Worm (Caenorhabditis elegans) whole organism, L2 larva: ENCODE results near the gene F21C10.13.

Source experiments
- C34F6.9 ChIP-seq: fragments of 150-350 bp; optimal IDR thresholded peaks from 2 replicates; lab custom pipeline; 2014; ENCODE audit warnings: missing biosample characterization, missing genetic modification characterization
- F13H6.1 ChIP-seq: sonication (generic microtip); optimal IDR thresholded peaks from 2 replicates; lab custom pipeline; 2016; ENCODE audit warnings: missing genetic modification characterization, missing compliant biosample characterization
- Y55F3AM.14 ChIP-seq: fragments of 200-800 bp; sonication (Bioruptor generic); optimal IDR thresholded peaks from 2 replicates; lab custom pipeline; 2018; ENCODE audit warnings: mild to moderate bottlenecking, missing genetic modification characterization, missing compliant biosample characterization
- alr-1 ChIP-seq: fragments of 150-350 bp; optimal IDR thresholded peaks from 2 replicates; lab custom pipeline; 2014; ENCODE audit warnings: missing biosample characterization, missing genetic modification characterization
- aly-2 ChIP-seq: fragments of 150-350 bp; optimal IDR thresholded peaks from 2 replicates; lab custom pipeline; 2014; ENCODE audit warnings: missing biosample characterization, missing genetic modification characterization
- ama-1 ChIP-seq: fragments of 150-350 bp; optimal IDR thresholded peaks from 2 replicates; lab custom pipeline; 2018; ENCODE audit warnings: inconsistent platforms
- ceh-82 ChIP-seq: fragments of 150-350 bp; optimal IDR thresholded peaks from 2 replicates; lab custom pipeline; 2014; ENCODE audit warnings: missing biosample characterization, missing genetic modification characterization
- crh-2 ChIP-seq: sonication (generic microtip); optimal IDR thresholded peaks from 2 replicates; lab custom pipeline; 2017; ENCODE audit warnings: missing biosample characterization, missing genetic modification characterization
- dmd-4 ChIP-seq: sonication (generic microtip); optimal IDR thresholded peaks from 2 replicates; lab custom pipeline; 2017; ENCODE audit warnings: missing biosample characterization, missing genetic modification characterization
- egl-27 ChIP-seq: sonication (generic microtip); optimal IDR thresholded peaks from 3 replicates; lab custom pipeline; 2017; ENCODE audit warnings: missing biosample characterization, missing genetic modification reagents, missing genetic modification characterization
- elt-1 ChIP-seq: fragments of 150-350 bp; optimal IDR thresholded peaks from 2 replicates; lab custom pipeline; 2014; ENCODE audit warnings: missing biosample characterization, missing genetic modification characterization
- fos-1 ChIP-seq: fragments of 150-350 bp; optimal IDR thresholded peaks from 2 replicates; lab custom pipeline; 2014; ENCODE audit warnings: missing biosample characterization, missing genetic modification characterization
- gmeb-1 ChIP-seq: fragments of 150-350 bp; optimal IDR thresholded peaks from 2 replicates; lab custom pipeline; 2014; ENCODE audit warnings: missing biosample characterization, missing genetic modification characterization
- lin-11 ChIP-seq: fragments of 150-350 bp; sonication (generic microtip); optimal IDR thresholded peaks from 2 replicates; lab custom pipeline; 2014; ENCODE audit warnings: missing biosample characterization, missing genetic modification characterization, inconsistent platforms, mixed read lengths
- lin-13 ChIP-seq: fragments of 150-350 bp; optimal IDR thresholded peaks from 2 replicates; lab custom pipeline; 2014; ENCODE audit warnings: missing biosample characterization, missing genetic modification reagents, missing genetic modification characterization
- lin-39 ChIP-seq: fragments of 150-350 bp; optimal IDR thresholded peaks from 2 replicates; lab custom pipeline; 2014; ENCODE audit warnings: missing biosample characterization, missing genetic modification reagents, missing genetic modification characterization
- lsy-2 ChIP-seq, 2 experiments: fragments of 150-350 bp in 1 of 2; sonication (generic microtip) in 1 of 2; optimal IDR thresholded peaks; 2 replicates each; lab custom pipeline; 2014 to 2017; ENCODE audit warnings: missing biosample characterization in 2 of 2, missing genetic modification characterization in 2 of 2
- mab-5 ChIP-seq: fragments of 150-350 bp; optimal IDR thresholded peaks from 2 replicates; lab custom pipeline; 2014; ENCODE audit warnings: missing biosample characterization, missing genetic modification characterization
- mdl-1 ChIP-seq, 2 experiments: fragments of 150-350 bp in 1 of 2; sonication (generic microtip) in 1 of 2; optimal IDR thresholded peaks; 2 replicates each; lab custom pipeline; 2017; ENCODE audit warnings: missing biosample characterization in 2 of 2, missing genetic modification characterization in 2 of 2
- nhr-129 ChIP-seq: fragments of 150-350 bp; optimal IDR thresholded peaks from 2 replicates; lab custom pipeline; 2014; ENCODE audit warnings: missing biosample characterization, missing genetic modification characterization
- nhr-21 ChIP-seq: fragments of 150-350 bp; optimal IDR thresholded peaks from 2 replicates; lab custom pipeline; 2014; ENCODE audit warnings: missing biosample characterization, missing genetic modification characterization
- nhr-23 ChIP-seq: fragments of 150-350 bp; optimal IDR thresholded peaks from 2 replicates; lab custom pipeline; 2014; ENCODE audit warnings: missing biosample characterization, missing genetic modification reagents, missing genetic modification characterization
- nhr-237 ChIP-seq: fragments of 150-350 bp; optimal IDR thresholded peaks from 2 replicates; lab custom pipeline; 2014; ENCODE audit warnings: missing biosample characterization, missing genetic modification characterization
- nhr-25 ChIP-seq: fragments of 150-350 bp; sonication (generic microtip); optimal IDR thresholded peaks from 3 replicates; lab custom pipeline; 2014; ENCODE audit warnings: missing biosample characterization, missing genetic modification characterization
- skn-1 ChIP-seq: sonication (generic microtip); optimal IDR thresholded peaks from 2 replicates; lab custom pipeline; 2017; ENCODE audit warnings: missing biosample characterization, missing genetic modification characterization
- sma-3 ChIP-seq: sonication (generic microtip); optimal IDR thresholded peaks from 2 replicates; lab custom pipeline; 2016; ENCODE audit warnings: missing genetic modification reagents, missing genetic modification characterization, missing compliant biosample characterization
- sma-9 ChIP-seq, 2 experiments: fragments of 150-350 bp in 1 of 2; sonication (generic microtip) in 1 of 2; optimal IDR thresholded peaks; 2 replicates each; lab custom pipeline; 2014 to 2016; ENCODE audit warnings: missing genetic modification characterization in 2 of 2, mild to moderate bottlenecking in 1 of 2, missing biosample characterization in 1 of 2, missing compliant biosample characterization in 1 of 2, missing genetic modification reagents in 1 of 2, moderate library complexity in 1 of 2
- snpc-4 ChIP-seq: fragments of 150-350 bp; optimal IDR thresholded peaks from 2 replicates; lab custom pipeline; 2014; ENCODE audit warnings: missing biosample characterization, missing genetic modification characterization
- unc-55 ChIP-seq: fragments of 150-350 bp; sonication (generic microtip); optimal IDR thresholded peaks from 3 replicates; lab custom pipeline; 2014; ENCODE audit warnings: missing biosample characterization, missing genetic modification reagents, missing genetic modification characterization
- unc-62 ChIP-seq: fragments of 150-350 bp; optimal IDR thresholded peaks from 2 replicates; lab custom pipeline; 2014; ENCODE audit warnings: missing biosample characterization, missing genetic modification reagents, missing genetic modification characterization
- zag-1 ChIP-seq: fragments of 150-350 bp; optimal IDR thresholded peaks from 2 replicates; lab custom pipeline; 2014; ENCODE audit warnings: missing biosample characterization, missing genetic modification characterization
- ztf-4 ChIP-seq: fragments of 150-350 bp; optimal IDR thresholded peaks from 2 replicates; lab custom pipeline; 2014; ENCODE audit warnings: missing biosample characterization, missing genetic modification characterization

F21C10.13 gene

ce11 chrV:9084252-9084651 lies 37.9 kb upstream of the F21C10.13 start:
- TF ChIP-seq gmeb-1 (tag; lab: Kevin White, UChicago), result no peak
- peak; percentile 17 for TF ChIP-seq sma-3 (GFP tag; lab: Kevin White, UChicago)
- peak; percentile 68 for TF ChIP-seq sma-9 (GFP tag; optimal IDR thresholded peaks at IDR 0.05; lab: Kevin White, UChicago)
- no peak for TF ChIP-seq sma-9 (tag; optimal IDR thresholded peaks at IDR 0.05; lab: Kevin White, UChicago)
- no peak for TF ChIP-seq nhr-23

DNA sequence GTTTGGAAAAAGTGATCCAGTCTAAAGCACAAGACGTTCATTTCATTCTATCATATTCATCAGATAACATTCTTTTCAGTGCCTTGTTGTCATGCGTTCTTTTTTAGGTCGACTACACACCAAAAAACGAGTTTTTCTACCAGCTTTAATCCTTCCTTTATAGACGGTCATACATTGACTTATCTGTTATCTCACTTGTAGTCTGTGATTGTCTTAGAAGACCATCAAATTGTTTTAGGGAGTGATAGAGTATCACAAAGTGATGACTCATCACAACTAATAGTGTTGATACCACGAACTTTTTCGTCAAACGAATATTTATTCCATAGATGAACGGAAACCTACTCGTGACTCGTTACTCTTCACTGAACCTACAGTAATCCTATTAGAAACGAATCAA lies 36.3 kb upstream of the F21C10.13 start:
- TF ChIP-seq egl-27 (tag; lab: Kevin White, UChicago) (peak; percentile 24), zag-1 (tag; lab: Kevin White, UChicago) (no peak), sma-3 (GFP tag; lab: Kevin White, UChicago) (peak; percentile 92), mdl-1 (tag; optimal IDR thresholded peaks at IDR 0.05; lab: Kevin White, UChicago) (peak in 1 of 2 experiments; percentile 7), nhr-25 (tag; lab: Kevin White, UChicago) (peak; percentile 63), crh-2 (tag; lab: Kevin White, UChicago) (peak; percentile 16), aly-2 (tag; lab: Kevin White, UChicago) (no peak), nhr-237 (tag; lab: Kevin White, UChicago) (no peak), sma-9 (GFP tag; optimal IDR thresholded peaks at IDR 0.05; lab: Kevin White, UChicago) (peak; percentile 56), sma-9 (tag; optimal IDR thresholded peaks at IDR 0.05; lab: Kevin White, UChicago) (no peak), dmd-4 (tag; lab: Kevin White, UChicago) (no peak), nhr-21 (tag; lab: Kevin White, UChicago) (peak; percentile 71), fos-1 (tag; lab: Kevin White, UChicago) (peak; percentile 76)
- TF ChIP-seq, all 48 proteins: peak for 8

DNA sequence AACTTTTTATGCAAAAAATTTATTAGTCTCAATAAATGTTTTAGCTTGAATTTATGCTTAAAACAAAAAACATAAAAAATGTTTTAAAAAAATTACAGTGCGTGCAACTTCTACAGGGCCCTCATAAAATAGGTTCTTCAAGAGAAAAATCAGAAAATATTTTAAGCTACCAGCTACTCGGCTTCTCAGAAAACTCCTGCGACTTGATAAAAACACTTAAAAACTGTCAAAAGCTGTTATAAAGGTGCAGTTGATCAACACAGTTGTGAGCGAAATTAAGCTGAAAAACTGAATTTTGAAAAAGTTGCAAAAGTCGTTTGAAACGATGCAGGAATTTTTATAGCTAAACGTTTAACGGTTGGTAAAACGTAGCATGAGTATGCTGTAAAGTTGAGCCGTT lies 33.3 kb upstream of the F21C10.13 start:
- TF ChIP-seq gmeb-1 (tag; lab: Kevin White, UChicago) (no peak), C34F6.9 (tag; lab: Kevin White, UChicago) (peak; percentile 47), ama-1 (lab: Kevin White, UChicago) (peak; percentile 96)
- TF ChIP-seq, all 48 proteins: peak for 2

DNA sequence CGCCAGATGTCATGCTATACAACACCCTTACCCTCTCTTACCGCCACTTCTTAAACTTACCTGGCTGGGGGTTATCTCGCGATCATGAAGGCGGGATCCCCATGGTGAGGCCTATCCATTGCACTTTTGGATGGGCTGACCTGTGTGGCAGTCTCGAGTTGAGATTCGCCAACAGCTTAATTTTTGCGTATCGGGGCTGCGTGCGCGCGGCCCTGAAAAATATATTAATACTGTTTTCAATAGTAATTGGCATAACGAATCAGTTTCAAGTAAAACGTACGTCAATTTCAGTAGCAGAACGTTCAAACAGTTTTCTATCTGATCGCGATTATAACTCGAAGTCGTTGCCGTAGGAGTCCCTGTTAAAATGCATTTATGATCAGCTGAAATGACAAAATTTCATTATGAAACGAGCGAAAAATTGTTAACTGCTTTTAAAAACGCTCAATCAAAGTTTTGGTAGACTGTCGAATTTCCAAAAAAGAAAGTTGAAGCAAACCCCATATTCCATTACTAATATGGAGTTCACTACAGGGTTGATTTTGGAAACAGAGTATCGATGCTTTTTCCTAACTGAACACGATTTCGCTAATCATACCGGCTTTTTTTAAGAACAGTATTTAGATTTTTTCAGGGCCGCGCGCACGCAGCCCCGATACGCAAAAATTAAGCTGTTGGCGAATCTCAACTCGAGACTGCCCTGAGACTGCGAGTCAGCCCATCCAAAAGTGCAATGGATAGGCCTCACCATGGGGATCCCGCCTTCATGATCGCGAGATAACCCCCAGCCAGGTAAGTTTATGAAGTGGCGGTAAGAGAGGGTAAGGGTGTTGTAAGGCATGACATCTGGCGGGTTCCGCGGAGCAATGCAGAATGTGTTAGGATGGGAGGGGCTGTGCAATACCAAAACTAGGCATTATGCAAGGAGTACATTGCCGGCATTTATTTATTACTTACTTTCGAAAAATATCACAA lies 31.0 kb upstream of the F21C10.13 start:
- TF ChIP-seq snpc-4 (tag; lab: Kevin White, UChicago), result peak; percentile 18

DNA sequence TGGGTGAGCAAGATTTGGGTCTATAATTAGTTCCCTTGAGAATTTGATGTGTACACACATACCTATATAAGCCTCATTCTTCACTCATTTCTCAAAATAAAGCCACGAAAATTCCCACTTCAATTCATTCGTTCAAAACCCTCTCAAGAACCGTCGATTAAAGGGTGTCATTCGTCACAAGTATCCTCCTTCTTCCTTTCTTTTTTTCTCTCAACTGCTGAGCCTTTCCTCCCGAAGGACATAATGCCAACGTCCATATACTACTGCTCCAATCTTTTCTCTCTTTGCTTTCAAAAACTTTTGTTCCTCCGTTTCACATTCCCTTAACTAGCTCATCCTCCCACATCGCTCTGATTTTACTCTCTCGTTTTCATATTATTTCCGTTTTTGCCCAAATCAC lies 29.9 kb upstream of the F21C10.13 start, which contains the start of gene T27E4.1:
Gene T27E4.1 (plus strand): TSS at position 137 of the 400 bp plus-strand sequence.
- TF ChIP-seq mab-5 (tag; lab: Kevin White, UChicago) (no peak), C34F6.9 (tag; lab: Kevin White, UChicago) (peak; percentile 40), zag-1 (tag; lab: Kevin White, UChicago) (peak; percentile 53), skn-1 (tag; lab: Kevin White, UChicago) (no peak), unc-55 (GFP tag; lab: Kevin White, UChicago) (peak; percentile 53), nhr-129 (tag; lab: Kevin White, UChicago) (peak; percentile 24), lsy-2 (tag; optimal IDR thresholded peaks at IDR 0.05; lab: Kevin White, UChicago) (peak in 1 of 2 experiments; percentile 4), elt-1 (tag; lab: Kevin White, UChicago) (no peak), sma-9 (GFP tag; optimal IDR thresholded peaks at IDR 0.05; lab: Kevin White, UChicago) (peak; percentile 28), sma-9 (tag; optimal IDR thresholded peaks at IDR 0.05; lab: Kevin White, UChicago) (no peak)

DNA sequence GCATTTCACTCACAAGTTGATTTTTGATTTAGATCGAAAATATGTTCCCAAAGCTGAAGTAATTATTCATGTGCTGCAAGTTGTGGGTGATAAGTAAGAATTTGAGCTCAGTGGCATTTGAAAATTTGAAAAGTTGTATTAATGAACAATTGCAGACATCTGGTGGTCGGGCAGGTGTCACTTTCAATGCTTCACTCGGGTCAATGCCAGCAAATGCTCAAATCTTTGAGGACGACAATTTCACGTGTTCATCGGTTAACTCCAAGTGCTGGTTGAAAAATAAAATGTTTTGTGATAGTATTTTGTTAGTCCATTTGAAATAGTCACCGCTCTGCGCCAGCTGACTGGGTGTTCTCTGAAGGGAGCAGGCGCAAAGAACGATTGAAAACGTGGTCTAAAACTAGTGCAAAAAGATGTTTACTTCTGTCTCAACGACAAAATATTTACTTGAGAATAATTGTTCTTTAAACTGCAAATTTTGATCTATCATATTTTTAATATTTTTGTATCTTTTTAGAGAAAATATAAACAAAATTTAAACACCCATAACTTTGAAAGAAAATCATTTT lies 28.0 kb upstream of the F21C10.13 start:
- TF ChIP-seq lsy-2 (tag; optimal IDR thresholded peaks at IDR 0.05; lab: Kevin White, UChicago) (peak in 1 of 2 experiments; percentile 72), gmeb-1 (tag; lab: Kevin White, UChicago) (peak; percentile 51), unc-62 (GFP tag; lab: Kevin White, UChicago) (no peak), lin-11 (tag; lab: Kevin White, UChicago) (peak; percentile 7), snpc-4 (tag; lab: Kevin White, UChicago) (peak; percentile 35), lin-13 (GFP tag; lab: Kevin White, UChicago) (no peak), nhr-25 (tag; lab: Kevin White, UChicago) (peak; percentile 5), unc-55 (GFP tag; lab: Kevin White, UChicago) (peak; percentile 0), fos-1 (tag; lab: Kevin White, UChicago) (no peak), ama-1 (lab: Kevin White, UChicago) (peak; percentile 46), ceh-82 (tag; lab: Kevin White, UChicago) (no peak), aly-2 (tag; lab: Kevin White, UChicago) (no peak), crh-2 (tag; lab: Kevin White, UChicago) (peak; percentile 81), nhr-129 (tag; lab: Kevin White, UChicago) (peak; percentile 93), alr-1 (tag; lab: Kevin White, UChicago) (no peak), sma-9 (GFP tag; optimal IDR thresholded peaks at IDR 0.05; lab: Kevin White, UChicago) (peak; percentile 96), sma-9 (tag; optimal IDR thresholded peaks at IDR 0.05; lab: Kevin White, UChicago) (no peak), ztf-4 (peak; percentile 35), C34F6.9 (tag; lab: Kevin White, UChicago) (peak; percentile 68), Y55F3AM.14 (GFP tag; lab: Kevin White, UChicago) (peak; percentile 48), nhr-21 (tag; lab: Kevin White, UChicago) (peak; percentile 21), sma-3 (GFP tag; lab: Kevin White, UChicago) (peak; percentile 58), dmd-4 (tag; lab: Kevin White, UChicago) (no peak), zag-1 (tag; lab: Kevin White, UChicago) (no peak), F13H6.1 (peak; percentile 75), mdl-1 (tag; optimal IDR thresholded peaks at IDR 0.05; lab: Kevin White, UChicago) (peak in 1 of 2 experiments; percentile 39), egl-27 (tag; lab: Kevin White, UChicago) (no peak), lin-39 (tag; lab: Kevin White, UChicago) (no peak)
